Fruit fly (Drosophila melanogaster) whole organism, wandering third instar larva: ENCODE measurements around the gene Bx.

ENCODE experiments used
- Abd-B ChIP-seq: fragments of >200 bp; optimal IDR thresholded peaks from 2 replicates; lab custom pipeline; 2017; ENCODE audit warnings: missing biosample characterization, missing genetic modification characterization
- CG32264 ChIP-seq: fragments of 200-800 bp; sonication (Bioruptor generic); optimal IDR thresholded peaks from 2 replicates; lab custom pipeline; 2016; ENCODE audit warnings: missing biosample characterization, missing genetic modification characterization
- CG9705 ChIP-seq: fragments of 200-800 bp; sonication (Bioruptor generic); optimal IDR thresholded peaks from 2 replicates; lab custom pipeline; 2018; ENCODE audit warnings: missing biosample characterization, mild to moderate bottlenecking, missing genetic modification characterization
- CrebA ChIP-seq: fragments of 200-800 bp; sonication (Bioruptor generic); optimal IDR thresholded peaks from 2 replicates; lab custom pipeline; 2016; ENCODE audit warnings: missing biosample characterization, mild to moderate bottlenecking, missing genetic modification characterization, borderline replicate concordance
- Dfd ChIP-seq: fragments of >200 bp; optimal IDR thresholded peaks from 2 replicates; lab custom pipeline; 2017; ENCODE audit warnings: missing biosample characterization, missing genetic modification characterization
- Dif ChIP-seq: fragments of 200-275, 200-300 bp; sonication (Bioruptor generic); optimal IDR thresholded peaks from 2 replicates; lab custom pipeline; 2018; ENCODE audit warnings: missing biosample characterization, missing genetic modification characterization; ENCODE audit not compliant: partially characterized antibody
- GATAd ChIP-seq: sonication (Bioruptor generic); optimal IDR thresholded peaks from 2 replicates; lab custom pipeline; 2016; ENCODE audit warnings: missing biosample characterization, missing genetic modification characterization
- HLH106 ChIP-seq: fragments of 200-800 bp; optimal IDR thresholded peaks from 3 replicates; lab custom pipeline; 2019; ENCODE audit warnings: missing biosample characterization, mild to moderate bottlenecking, missing genetic modification characterization, moderate library complexity
- Hnf4 ChIP-seq: fragments of 200-800 bp; sonication (Bioruptor generic); optimal IDR thresholded peaks from 2 replicates; lab custom pipeline; 2016; ENCODE audit warnings: missing biosample characterization, mild to moderate bottlenecking, missing genetic modification characterization
- Hr78 ChIP-seq: fragments of >200 bp; optimal IDR thresholded peaks from 2 replicates; lab custom pipeline; 2017; ENCODE audit warnings: missing biosample characterization, missing genetic modification characterization
- Hr83 ChIP-seq: fragments of 200-300 bp; sonication (Bioruptor generic); optimal IDR thresholded peaks from 2 replicates; lab custom pipeline; 2016; ENCODE audit warnings: missing biosample characterization, mild to moderate bottlenecking, missing genetic modification characterization, moderate library complexity; ENCODE audit not compliant: poor library complexity, severe bottlenecking
- Jra ChIP-seq: sonication (Bioruptor generic); optimal IDR thresholded peaks from 2 replicates; lab custom pipeline; 2016; ENCODE audit warnings: missing biosample characterization, missing genetic modification characterization
- Mio ChIP-seq: sonication (Bioruptor generic); optimal IDR thresholded peaks from 2 replicates; lab custom pipeline; 2016; ENCODE audit warnings: missing biosample characterization, missing genetic modification characterization
- Myc ChIP-seq: fragments of >200 bp; optimal IDR thresholded peaks from 2 replicates; lab custom pipeline; 2017
- OdsH ChIP-seq: fragments of 200-800 bp; sonication (Bioruptor generic); optimal IDR thresholded peaks from 2 replicates; lab custom pipeline; 2016; ENCODE audit warnings: missing biosample characterization, mild to moderate bottlenecking, missing genetic modification characterization
- Rel ChIP-seq, 2 experiments: fragments of 200-800 bp; sonication (Bioruptor generic) in 1 of 2; optimal IDR thresholded peaks; 2 replicates in 1 of 2; 3 replicates in 1 of 2; lab custom pipeline; 2016 to 2019; ENCODE audit warnings: mild to moderate bottlenecking in 2 of 2, missing biosample characterization in 2 of 2, missing genetic modification characterization in 2 of 2, moderate library complexity in 1 of 2
- Sp1 ChIP-seq: fragments of 200-800 bp; sonication (Bioruptor generic); optimal IDR thresholded peaks from 3 replicates; lab custom pipeline; 2019; ENCODE audit warnings: missing biosample characterization, mild to moderate bottlenecking, missing genetic modification characterization, moderate library complexity
- Vsx2 ChIP-seq: fragments of 200-300, 225-300 bp; sonication (Bioruptor generic); optimal IDR thresholded peaks from 2 replicates; lab custom pipeline; 2018; ENCODE audit warnings: missing biosample characterization, missing genetic modification characterization; ENCODE audit not compliant: partially characterized antibody
- br ChIP-seq: fragments of 200-800 bp; sonication (Bioruptor generic); optimal IDR thresholded peaks from 2 replicates; lab custom pipeline; 2016; ENCODE audit warnings: missing biosample characterization, missing genetic modification characterization
- brk ChIP-seq: fragments of 200-800 bp; sonication (Bioruptor generic); optimal IDR thresholded peaks from 2 replicates; lab custom pipeline; 2016; ENCODE audit warnings: missing biosample characterization, mild to moderate bottlenecking, missing genetic modification characterization
- dl ChIP-seq, 2 experiments: fragments of 175-275, 200-275 bp in 1 of 2; fragments of 200-275 bp in 1 of 2; sonication (Bioruptor generic); optimal IDR thresholded peaks; lab custom pipeline; 2018; ENCODE audit warnings: mild to moderate bottlenecking in 2 of 2, missing biosample characterization in 2 of 2, missing genetic modification characterization in 2 of 2, moderate library complexity in 2 of 2; ENCODE audit not compliant: partially characterized antibody in 2 of 2, insufficient read depth in 1 of 2
- ey ChIP-seq: fragments of 200-800 bp; sonication (Bioruptor generic); optimal IDR thresholded peaks from 2 replicates; lab custom pipeline; 2016; ENCODE audit warnings: missing biosample characterization, missing genetic modification characterization
- foxo ChIP-seq, 2 experiments: fragments of 200-800 bp; sonication (Bioruptor generic); optimal IDR thresholded peaks; 2 replicates in 1 of 2; 3 replicates in 1 of 2; lab custom pipeline; 2016 to 2017; ENCODE audit warnings: missing biosample characterization in 2 of 2, missing genetic modification characterization in 2 of 2
- fru ChIP-seq: fragments of 200-800 bp; sonication (Bioruptor generic); optimal IDR thresholded peaks from 3 replicates; lab custom pipeline; 2016; ENCODE audit warnings: missing biosample characterization, mild to moderate bottlenecking, missing genetic modification characterization
- h ChIP-seq: fragments of 200-800 bp; sonication (Bioruptor generic); optimal IDR thresholded peaks from 3 replicates; lab custom pipeline; 2016; ENCODE audit warnings: missing biosample characterization, mild to moderate bottlenecking, missing genetic modification characterization
- jim ChIP-seq: fragments of 175-275, 200-325 bp; sonication (Bioruptor generic); optimal IDR thresholded peaks from 2 replicates; lab custom pipeline; 2016; ENCODE audit warnings: missing biosample characterization, mild to moderate bottlenecking, missing genetic modification characterization
- pan ChIP-seq: fragments of >200 bp; optimal IDR thresholded peaks from 2 replicates; lab custom pipeline; 2017
- rgr ChIP-seq: fragments of 200-800 bp; sonication (Bioruptor generic); optimal IDR thresholded peaks from 3 replicates; lab custom pipeline; 2016; ENCODE audit warnings: missing biosample characterization, mild to moderate bottlenecking, missing genetic modification characterization
- sage ChIP-seq: fragments of 200-800 bp; sonication (Bioruptor generic); optimal IDR thresholded peaks from 2 replicates; lab custom pipeline; 2016; ENCODE audit warnings: missing biosample characterization, mild to moderate bottlenecking, missing genetic modification characterization
- sv ChIP-seq: fragments of 200-800 bp; sonication (Bioruptor generic); optimal IDR thresholded peaks from 3 replicates; lab custom pipeline; 2016; ENCODE audit warnings: missing biosample characterization, missing genetic modification characterization
- tai ChIP-seq: sonication (Bioruptor generic); optimal IDR thresholded peaks from 2 replicates; lab custom pipeline; 2016; ENCODE audit warnings: missing biosample characterization, missing genetic modification characterization
- usp ChIP-seq: fragments of >200 bp; optimal IDR thresholded peaks from 2 replicates; lab custom pipeline; 2017; ENCODE audit warnings: missing biosample characterization, missing genetic modification characterization
- woc ChIP-seq: sonication (Bioruptor generic); optimal IDR thresholded peaks from 2 replicates; lab custom pipeline; 2016; ENCODE audit warnings: missing biosample characterization, mild to moderate bottlenecking, missing genetic modification characterization

The Bx gene

dm6 chrX:18486356-18487059 lies 28.7 kb upstream of the Bx start, which contains the start of gene psh:
Gene psh, minus strand, starts transcription at chrX:18486921.
- no peak for TF ChIP-seq OdsH
- TF ChIP-seq dl (GFP tag; optimal IDR thresholded peaks at IDR 0.05; lab: Kevin White, UChicago; ENCODE audit: insufficient read depth in 1 of 2, partially characterized antibody in 2 of 2): no peak
- TF ChIP-seq sv (GFP tag; lab: Kevin White, UChicago): no peak
- TF ChIP-seq Vsx2 (GFP tag; lab: Kevin White, UChicago): no peak
- peak in 1 of 2 experiments; percentile 19 for TF ChIP-seq foxo (GFP tag; optimal IDR thresholded peaks at IDR 0.05; lab: Kevin White, UChicago)

- TF ChIP-seq Hr83: no peak
- TF ChIP-seq Hnf4 (GFP tag; lab: Kevin White, UChicago): no peak
- TF ChIP-seq h (GFP tag; lab: Kevin White, UChicago): no peak
- TF ChIP-seq GATAd (GFP tag; lab: Kevin White, UChicago): no peak
- no peak for TF ChIP-seq Jra (GFP tag; lab: Kevin White, UChicago)
- no peak for TF ChIP-seq sv (GFP tag; lab: Kevin White, UChicago)
- TF ChIP-seq brk (GFP tag; lab: Kevin White, UChicago): no peak
- TF ChIP-seq sage: no peak
- no peak for TF ChIP-seq CG9705 (GFP tag; lab: Kevin White, UChicago)
- peak; percentile 72 to 73 for TF ChIP-seq dl (GFP tag; optimal IDR thresholded peaks at IDR 0.05; lab: Kevin White, UChicago; ENCODE audit: insufficient read depth in 1 of 2, partially characterized antibody in 2 of 2)
- no peak for TF ChIP-seq usp (GFP tag; lab: Kevin White, UChicago)
- no peak for TF ChIP-seq br (GFP tag; lab: Kevin White, UChicago)
- TF ChIP-seq fru (GFP tag; lab: Kevin White, UChicago): no peak
- TF ChIP-seq foxo (GFP tag; optimal IDR thresholded peaks at IDR 0.05; lab: Kevin White, UChicago): no peak
- TF ChIP-seq Sp1 (GFP tag; lab: Kevin White, UChicago): no peak
- no peak for TF ChIP-seq Hr78
- TF ChIP-seq tai: no peak
- TF ChIP-seq jim: no peak
- TF ChIP-seq Dif (GFP tag; lab: Kevin White, UChicago): peak; percentile 61
- peak; percentile 29 for TF ChIP-seq Vsx2 (GFP tag; lab: Kevin White, UChicago)
- TF ChIP-seq Dfd: no peak
- TF ChIP-seq Myc: no peak
- TF ChIP-seq CG32264: no peak
- no peak for TF ChIP-seq Rel (GFP tag; optimal IDR thresholded peaks at IDR 0.05; lab: Kevin White, UChicago)
- TF ChIP-seq Rel (tag; optimal IDR thresholded peaks at IDR 0.05; lab: Kevin White, UChicago): peak; percentile 38
- no peak for TF ChIP-seq Abd-B
These were observed 25.7 kb upstream of the Bx start, which contains the start of gene CG15046 for dm6 chrX:18489509-18489908. Gene CG15046, minus strand, starts transcription at chrX:18489620.

DNA sequence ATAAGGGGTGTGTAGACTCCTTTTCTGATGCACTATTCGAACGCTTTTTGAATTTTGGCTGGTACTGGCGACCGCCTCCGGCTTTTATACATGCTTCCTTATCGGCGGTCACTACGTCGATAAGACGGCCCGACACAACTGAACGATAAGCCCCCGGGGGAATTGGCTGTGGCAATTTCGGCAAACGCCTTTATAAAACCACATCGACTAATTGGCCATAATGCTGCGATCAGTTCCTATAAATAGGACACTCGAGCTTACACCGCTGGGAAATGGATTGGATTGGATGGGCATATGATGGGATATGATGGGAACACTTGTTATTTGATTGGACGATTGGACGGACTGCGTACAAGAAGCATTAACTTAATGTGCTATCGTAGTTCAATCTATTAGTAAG lies 23.3 kb upstream of the Bx start, which contains the start of gene CG15044:
Gene CG15044 (minus strand): TSS at position 66 of the 400 bp plus-strand sequence.
- no peak for TF ChIP-seq Mio (GFP tag; lab: Kevin White, UChicago)
- TF ChIP-seq GATAd (GFP tag; lab: Kevin White, UChicago): no peak
- no peak for TF ChIP-seq CrebA (GFP tag; lab: Kevin White, UChicago)
- TF ChIP-seq Myc: no peak
- no peak for TF ChIP-seq Rel (GFP tag; optimal IDR thresholded peaks at IDR 0.05; lab: Kevin White, UChicago)
- peak; percentile 8 for TF ChIP-seq Rel (tag; optimal IDR thresholded peaks at IDR 0.05; lab: Kevin White, UChicago)
- no peak for TF ChIP-seq CG9705 (GFP tag; lab: Kevin White, UChicago)
- TF ChIP-seq Vsx2 (GFP tag; lab: Kevin White, UChicago): peak; percentile 63
- no peak for TF ChIP-seq fru (GFP tag; lab: Kevin White, UChicago)
- no peak for TF ChIP-seq sv (GFP tag; lab: Kevin White, UChicago)
- no peak for TF ChIP-seq woc
- no peak for TF ChIP-seq tai
- TF ChIP-seq Abd-B: no peak
- TF ChIP-seq br (GFP tag; lab: Kevin White, UChicago): no peak
- no peak for TF ChIP-seq foxo (GFP tag; optimal IDR thresholded peaks at IDR 0.05; lab: Kevin White, UChicago)
- TF ChIP-seq CG32264: no peak
- no peak for TF ChIP-seq Hnf4 (GFP tag; lab: Kevin White, UChicago)

- TF ChIP-seq br (GFP tag; lab: Kevin White, UChicago) (no peak), h (GFP tag; lab: Kevin White, UChicago) (peak; percentile 76), ey (GFP tag; lab: Kevin White, UChicago) (peak; percentile 57), pan (lab: Kevin White, UChicago) (no peak), Sp1 (GFP tag; lab: Kevin White, UChicago) (peak; percentile 12), rgr (GFP tag; lab: Kevin White, UChicago) (peak; percentile 56), CG9705 (GFP tag; lab: Kevin White, UChicago) (no peak), foxo (GFP tag; optimal IDR thresholded peaks at IDR 0.05; lab: Kevin White, UChicago) (peak in 1 of 2 experiments; percentile 76), fru (GFP tag; lab: Kevin White, UChicago) (peak; percentile 69), HLH106 (tag; lab: Kevin White, UChicago) (peak; percentile 44)
- TF ChIP-seq, all 38 proteins: peak for 7
These were observed 21.0 kb upstream of the Bx start, which contains the start of gene CG15043 for dm6 chrX:18494165-18494740. Gene CG15043, minus strand, starts transcription at chrX:18494168.
